Fruit fly (Drosophila melanogaster) whole organism, adult: ENCODE measurements around the gene CG32073.

Experiments
- CG11617 ChIP-seq: fragments of 200-800 bp; sonication (Bioruptor generic); optimal IDR thresholded peaks from 2 replicates; lab custom pipeline; 2017; ENCODE audit warnings: mild to moderate bottlenecking, missing biosample characterization, missing genetic modification reagents, missing genetic modification characterization
- CG12768 ChIP-seq: fragments of 200-800 bp; sonication (Bioruptor generic); optimal IDR thresholded peaks from 2 replicates; lab custom pipeline; 2017; ENCODE audit warnings: missing biosample characterization, missing genetic modification characterization, mild to moderate bottlenecking, moderate library complexity, missing genetic modification reagents
- CG14711 ChIP-seq: fragments of 200-800 bp; sonication (Bioruptor generic); optimal IDR thresholded peaks from 2 replicates; lab custom pipeline; 2018; ENCODE audit warnings: missing biosample characterization, mild to moderate bottlenecking, missing genetic modification characterization, moderate library complexity
- CG1620 ChIP-seq: fragments of 200-800 bp; sonication (Bioruptor generic); optimal IDR thresholded peaks from 2 replicates; lab custom pipeline; 2016; ENCODE audit warnings: missing biosample characterization, missing genetic modification characterization
- CG33017 ChIP-seq: fragments of 200-800 bp; sonication (Bioruptor generic); optimal IDR thresholded peaks from 2 replicates; lab custom pipeline; 2018; ENCODE audit warnings: missing biosample characterization, mild to moderate bottlenecking, missing genetic modification characterization, moderate library complexity
- CG5204 ChIP-seq: fragments of 200-800 bp; sonication (Bioruptor generic); optimal IDR thresholded peaks from 2 replicates; lab custom pipeline; 2016; ENCODE audit warnings: missing biosample characterization, missing genetic modification characterization
- CG7045 ChIP-seq: fragments of 200-800 bp; sonication (Bioruptor generic); optimal IDR thresholded peaks from 2 replicates; lab custom pipeline; 2017; ENCODE audit warnings: missing biosample characterization, mild to moderate bottlenecking, missing genetic modification characterization
- CG7101 ChIP-seq: fragments of 200-800 bp; sonication (Bioruptor generic); optimal IDR thresholded peaks from 2 replicates; lab custom pipeline; 2018; ENCODE audit warnings: missing biosample characterization, mild to moderate bottlenecking, missing genetic modification characterization, moderate library complexity
- Clk ChIP-seq: fragments of 200-800 bp; sonication (Bioruptor generic); optimal IDR thresholded peaks from 2 replicates; lab custom pipeline; 2017; ENCODE audit warnings: missing biosample characterization, missing genetic modification characterization
- Crg-1 ChIP-seq: fragments of 200-800 bp; sonication (Bioruptor generic); optimal IDR thresholded peaks from 2 replicates; lab custom pipeline; 2016; ENCODE audit warnings: missing biosample characterization, missing genetic modification characterization
- Hr96 ChIP-seq: fragments of 200-800 bp; sonication (Bioruptor generic); optimal IDR thresholded peaks from 2 replicates; lab custom pipeline; 2016; ENCODE audit warnings: missing biosample characterization, missing genetic modification characterization
- Mnt ChIP-seq: fragments of 200-800 bp; sonication (Bioruptor generic); optimal IDR thresholded peaks from 2 replicates; lab custom pipeline; 2016; ENCODE audit warnings: missing biosample characterization, mild to moderate bottlenecking, missing genetic modification characterization
- bab1 ChIP-seq: fragments of 200-800 bp; sonication (Bioruptor generic); optimal IDR thresholded peaks from 3 replicates; lab custom pipeline; 2019; ENCODE audit warnings: missing biosample characterization, mild to moderate bottlenecking, missing genetic modification characterization, moderate library complexity
- cic ChIP-seq: fragments of 200-800 bp; sonication (Bioruptor generic); optimal IDR thresholded peaks from 2 replicates; lab custom pipeline; 2017; ENCODE audit warnings: missing biosample characterization, mild to moderate bottlenecking, missing genetic modification characterization, moderate library complexity
- cnc ChIP-seq, 2 experiments: fragments of >200 bp; optimal IDR thresholded peaks; 2 replicates each; lab custom pipeline; 2017
- kay ChIP-seq: fragments of 200-800 bp; sonication (Bioruptor generic); peaks from one replicate; lab custom pipeline; 2016; ENCODE audit warnings: missing biosample characterization, missing genetic modification characterization, borderline replicate concordance
- ovo ChIP-seq: fragments of 200-800 bp; sonication (Bioruptor generic); optimal IDR thresholded peaks from 2 replicates; lab custom pipeline; 2016; ENCODE audit warnings: missing biosample characterization, missing genetic modification characterization
- pad ChIP-seq: fragments of 200-800 bp; sonication (Bioruptor generic); optimal IDR thresholded peaks from 3 replicates; lab custom pipeline; 2017; ENCODE audit warnings: missing biosample characterization, missing genetic modification characterization, mild to moderate bottlenecking, moderate library complexity, missing genetic modification reagents
- tj ChIP-seq: fragments of 200-800 bp; sonication (Bioruptor generic); optimal IDR thresholded peaks from 3 replicates; lab custom pipeline; 2017; ENCODE audit warnings: missing biosample characterization, mild to moderate bottlenecking, missing genetic modification characterization, moderate library complexity
- toe ChIP-seq: fragments of 200-800 bp; sonication (Bioruptor generic); optimal IDR thresholded peaks from 2 replicates; lab custom pipeline; 2016; ENCODE audit warnings: missing biosample characterization, missing genetic modification characterization

The CG32073 gene

DNA sequence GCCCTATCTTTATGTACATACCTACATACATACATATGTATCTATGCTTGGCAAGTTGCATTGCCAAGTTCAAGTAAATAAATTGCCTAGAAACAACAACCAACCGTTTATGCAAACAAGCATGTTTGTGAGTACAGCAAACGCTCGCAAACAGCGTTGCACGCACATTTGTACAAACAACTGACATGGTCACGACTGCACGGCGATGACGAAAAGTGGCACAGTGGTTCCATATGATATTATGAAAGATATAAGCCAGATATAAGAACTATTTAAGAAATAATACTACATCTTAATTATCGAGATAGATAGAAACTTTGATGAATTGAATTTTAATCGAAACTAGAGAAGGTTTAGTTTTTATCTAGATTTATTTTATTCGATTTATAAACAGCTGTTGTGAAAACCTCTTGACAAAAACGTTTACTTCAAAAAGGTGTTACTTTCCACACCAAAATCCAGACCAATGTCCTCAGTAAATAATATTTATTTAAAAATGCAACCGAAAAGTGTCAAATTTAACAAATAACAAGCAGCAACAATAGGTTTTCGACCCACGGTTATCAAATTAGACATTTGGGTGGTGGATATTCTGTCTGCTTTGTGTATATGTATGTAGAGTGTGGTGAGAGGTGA lies 17.5 kb downstream of the CG32073 start:
- no peak for TF ChIP-seq cnc (optimal IDR thresholded peaks at IDR 0.05; lab: Kevin White, UChicago)
- peak; percentile 15 for TF ChIP-seq pad (GFP tag; lab: Kevin White, UChicago)
- TF ChIP-seq bab1 (GFP tag; lab: Kevin White, UChicago) = peak; percentile 59
- TF ChIP-seq tj (GFP tag; lab: Kevin White, UChicago) = peak; percentile 63
- no peak for TF ChIP-seq Crg-1
- no peak for TF ChIP-seq Mnt (GFP tag; lab: Kevin White, UChicago)
- peak; percentile 48 for TF ChIP-seq CG33017
- peak; percentile 50 for TF ChIP-seq CG5204
- TF ChIP-seq Hr96 (GFP tag; lab: Kevin White, UChicago) = no peak
- TF ChIP-seq CG7101 (tag; lab: Kevin White, UChicago) = peak; percentile 47
- TF ChIP-seq kay = peak; percentile 86
- peak; percentile 29 for TF ChIP-seq CG14711 (tag; lab: Kevin White, UChicago)
- TF ChIP-seq toe (GFP tag; lab: Kevin White, UChicago) = no peak
- TF ChIP-seq CG11617 (GFP tag; lab: Kevin White, UChicago) = peak; percentile 77
- TF ChIP-seq cic (GFP tag; lab: Kevin White, UChicago) = no peak
- no peak for TF ChIP-seq ovo (GFP tag; lab: Kevin White, UChicago)
- TF ChIP-seq Clk (GFP tag; lab: Kevin White, UChicago) = no peak
- no peak for TF ChIP-seq CG12768 (GFP tag; lab: Kevin White, UChicago)
- TF ChIP-seq CG1620 = no peak
- peak; percentile 39 for TF ChIP-seq CG7045 (GFP tag; lab: Kevin White, UChicago)

DNA sequence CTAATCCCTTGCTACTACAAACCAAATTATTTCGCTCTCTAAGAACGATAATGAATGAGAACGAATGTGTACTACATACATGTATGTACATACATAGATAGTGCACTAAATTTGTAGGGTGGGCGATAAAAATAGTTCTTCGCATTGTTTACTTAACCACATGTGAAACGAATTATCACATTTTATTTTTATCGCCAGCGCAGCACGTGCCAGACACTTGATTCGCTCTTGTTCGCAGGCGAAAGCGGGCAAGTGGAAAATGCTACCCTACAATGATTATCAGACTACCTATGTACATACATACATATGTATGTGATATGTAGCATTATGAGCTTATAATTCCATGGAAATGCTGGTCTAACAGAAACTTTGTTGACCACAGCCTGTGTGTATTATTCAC lies 21.6 kb downstream of the CG32073 start:
- TF ChIP-seq kay (no peak), CG1620 (no peak), cic (GFP tag; lab: Kevin White, UChicago) (peak; percentile 26), CG5204 (no peak), CG12768 (GFP tag; lab: Kevin White, UChicago) (no peak), Mnt (GFP tag; lab: Kevin White, UChicago) (peak; percentile 73), CG14711 (tag; lab: Kevin White, UChicago) (peak; percentile 7), Clk (GFP tag; lab: Kevin White, UChicago) (no peak)

DNA sequence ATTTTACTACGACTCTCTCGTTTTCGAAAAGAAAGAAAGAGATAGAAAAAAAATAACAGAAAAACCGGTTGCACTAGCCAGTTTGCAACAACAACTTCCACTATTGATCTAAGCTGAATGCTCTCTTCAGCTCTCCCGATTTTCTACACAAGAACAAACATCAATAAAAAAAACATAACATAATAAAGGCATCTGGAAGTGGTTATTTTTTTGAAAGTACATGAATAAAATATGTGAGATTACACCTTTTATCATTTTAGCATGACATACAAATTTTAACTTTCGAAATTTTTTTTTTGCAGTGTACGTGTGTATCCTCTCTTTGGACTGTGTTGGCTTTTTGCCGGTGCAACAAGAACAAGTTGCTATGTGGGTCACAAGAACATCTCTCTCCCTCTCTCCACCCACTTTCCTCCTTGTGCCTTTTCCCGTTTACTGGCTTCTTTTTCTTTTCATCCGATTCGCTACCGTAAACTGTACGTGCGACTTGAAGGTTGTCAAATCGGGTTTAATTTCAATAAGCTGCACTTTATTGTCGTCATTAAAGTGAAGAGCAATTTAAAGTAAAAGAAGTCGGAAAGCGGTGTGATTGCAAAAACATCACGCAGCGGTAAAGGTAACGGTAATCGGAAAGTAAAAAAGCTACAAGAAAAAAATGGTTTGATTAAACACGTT lies 22.7 kb downstream of the CG32073 start:
- TF ChIP-seq Mnt (GFP tag; lab: Kevin White, UChicago) = peak; percentile 65
- peak; percentile 85 for TF ChIP-seq pad (GFP tag; lab: Kevin White, UChicago)
- peak; percentile 93 for TF ChIP-seq Crg-1
- peak; percentile 95 for TF ChIP-seq CG11617 (GFP tag; lab: Kevin White, UChicago)
- peak; percentile 94 for TF ChIP-seq CG7101 (tag; lab: Kevin White, UChicago)
- TF ChIP-seq cnc (optimal IDR thresholded peaks at IDR 0.05; lab: Kevin White, UChicago) = no peak
- TF ChIP-seq CG14711 (tag; lab: Kevin White, UChicago) = peak; percentile 93
- peak; percentile 94 for TF ChIP-seq CG7045 (GFP tag; lab: Kevin White, UChicago)
- TF ChIP-seq CG33017 = peak; percentile 96
- peak; percentile 82 for TF ChIP-seq cic (GFP tag; lab: Kevin White, UChicago)
- peak; percentile 88 for TF ChIP-seq Clk (GFP tag; lab: Kevin White, UChicago)
- peak; percentile 86 for TF ChIP-seq kay
- TF ChIP-seq Hr96 (GFP tag; lab: Kevin White, UChicago) = no peak
- TF ChIP-seq CG12768 (GFP tag; lab: Kevin White, UChicago) = peak; percentile 97
- TF ChIP-seq ovo (GFP tag; lab: Kevin White, UChicago) = no peak
- TF ChIP-seq toe (GFP tag; lab: Kevin White, UChicago) = no peak
- TF ChIP-seq bab1 (GFP tag; lab: Kevin White, UChicago) = peak; percentile 96
- peak; percentile 79 for TF ChIP-seq tj (GFP tag; lab: Kevin White, UChicago)
- TF ChIP-seq CG5204 = no peak
- TF ChIP-seq CG1620 = peak; percentile 93

DNA sequence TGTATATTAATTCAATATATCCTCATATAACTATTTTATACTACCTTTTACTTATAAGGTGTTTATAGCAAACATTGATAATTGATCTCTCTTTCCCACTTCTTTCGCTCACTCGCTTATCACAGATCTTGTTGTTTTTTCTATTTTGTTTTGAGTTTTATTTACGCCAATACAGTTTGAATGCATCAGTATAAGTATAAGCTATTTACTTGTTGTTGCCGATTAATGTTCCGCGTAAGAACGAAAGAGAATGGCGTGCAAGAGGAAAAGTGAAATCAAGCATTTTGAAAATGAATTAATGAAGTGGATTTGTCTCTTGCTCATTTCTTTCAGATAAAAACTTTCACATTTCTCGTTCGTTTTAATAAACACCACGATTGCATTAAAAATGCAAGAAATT lies 23.8 kb downstream of the CG32073 start:
- TF ChIP-seq Clk (GFP tag; lab: Kevin White, UChicago) = no peak
- no peak for TF ChIP-seq toe (GFP tag; lab: Kevin White, UChicago)
- no peak for TF ChIP-seq CG5204
- TF ChIP-seq cic (GFP tag; lab: Kevin White, UChicago) = peak; percentile 77
- TF ChIP-seq tj (GFP tag; lab: Kevin White, UChicago) = peak; percentile 48
- TF ChIP-seq Mnt (GFP tag; lab: Kevin White, UChicago) = no peak
- no peak for TF ChIP-seq bab1 (GFP tag; lab: Kevin White, UChicago)
- no peak for TF ChIP-seq CG12768 (GFP tag; lab: Kevin White, UChicago)
- TF ChIP-seq kay = peak; percentile 96
- no peak for TF ChIP-seq CG33017
- TF ChIP-seq Hr96 (GFP tag; lab: Kevin White, UChicago) = no peak
- no peak for TF ChIP-seq CG1620

DNA sequence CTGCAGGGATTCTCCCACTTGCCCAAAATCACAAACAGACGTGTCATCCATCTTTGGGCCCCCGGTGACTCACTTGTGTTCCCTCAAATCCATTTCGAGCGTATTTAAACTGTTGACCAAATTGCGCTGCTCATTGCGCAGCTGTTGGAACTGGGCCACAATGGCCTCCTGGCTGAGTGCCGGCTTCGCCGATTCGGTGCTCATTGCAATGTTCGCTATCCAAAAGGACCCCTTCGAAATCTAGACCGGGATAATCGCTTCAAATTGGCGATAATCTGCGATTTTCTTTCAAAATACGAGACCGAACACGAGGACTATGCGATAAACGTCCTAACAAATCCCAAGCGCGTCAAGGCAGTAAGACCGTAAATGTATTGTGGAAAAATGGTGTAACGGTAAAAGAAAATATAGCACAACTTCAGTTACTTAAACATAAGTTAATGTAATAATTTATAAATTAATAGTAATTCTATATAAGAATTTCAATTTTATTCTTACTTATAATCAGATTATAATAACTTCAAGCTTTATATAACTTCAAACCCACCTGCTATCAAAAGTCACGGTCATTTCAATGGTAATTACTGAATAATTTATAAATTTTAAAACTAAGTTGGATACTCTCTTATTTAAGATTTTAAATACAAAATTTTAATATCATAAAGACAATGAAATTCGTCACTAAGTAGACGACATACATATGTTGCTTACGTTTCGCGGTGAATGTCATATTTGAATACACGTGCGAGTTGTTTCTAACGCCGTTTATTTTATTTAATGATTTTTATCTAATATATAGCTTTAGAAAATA lies 33.1 kb downstream of the CG32073 start, which contains the start of the genes Pfdn2 and Noc1:
Pfdn2 (minus strand) TSS at position 346 of the 811 bp plus-strand sequence.
Noc1 (plus strand) TSS at position 727 of the 811 bp plus-strand sequence.
- TF ChIP-seq CG11617 (GFP tag; lab: Kevin White, UChicago) = peak; percentile 52
- peak; percentile 39 for TF ChIP-seq CG33017
- peak; percentile 35 for TF ChIP-seq bab1 (GFP tag; lab: Kevin White, UChicago)
- TF ChIP-seq CG1620 = no peak
- TF ChIP-seq CG7101 (tag; lab: Kevin White, UChicago) = peak; percentile 66
- no peak for TF ChIP-seq Clk (GFP tag; lab: Kevin White, UChicago)
- TF ChIP-seq ovo (GFP tag; lab: Kevin White, UChicago) = peak; percentile 43
- TF ChIP-seq Mnt (GFP tag; lab: Kevin White, UChicago) = peak; percentile 92
- TF ChIP-seq CG7045 (GFP tag; lab: Kevin White, UChicago) = no peak
- peak; percentile 34 for TF ChIP-seq CG14711 (tag; lab: Kevin White, UChicago)
- TF ChIP-seq cnc (optimal IDR thresholded peaks at IDR 0.05; lab: Kevin White, UChicago) = no peak
- no peak for TF ChIP-seq Hr96 (GFP tag; lab: Kevin White, UChicago)
- TF ChIP-seq kay = no peak
- no peak for TF ChIP-seq toe (GFP tag; lab: Kevin White, UChicago)
- no peak for TF ChIP-seq tj (GFP tag; lab: Kevin White, UChicago)
- TF ChIP-seq CG5204 = no peak
- no peak for TF ChIP-seq CG12768 (GFP tag; lab: Kevin White, UChicago)
- no peak for TF ChIP-seq Crg-1
- no peak for TF ChIP-seq pad (GFP tag; lab: Kevin White, UChicago)
- no peak for TF ChIP-seq cic (GFP tag; lab: Kevin White, UChicago)
